Worm (Caenorhabditis elegans) whole organism, L4 larva: Measurements from ENCODE around the gene K10H10.6.
A peak's percentile ranks its signal among the peaks of the same experiment; 100 is the strongest.

Source experiments
- F10B5.3 ChIP-seq: sonication (generic microtip); optimal IDR thresholded peaks from 2 replicates; lab custom pipeline; 2016; ENCODE audit warnings: mild to moderate bottlenecking, missing genetic modification characterization, missing compliant biosample characterization
- Y105C5A.15 ChIP-seq: fragments of 200-800 bp; sonication (Bioruptor generic); IDR thresholded peaks from 2 replicates; pipeline ENCODE4 v1.3.6; 2022; ENCODE audit warnings: missing genetic modification characterization, missing compliant biosample characterization
- Y48G9A.11 ChIP-seq: fragments of 200-800 bp; sonication (Bioruptor generic); IDR thresholded peaks from 2 replicates; pipeline ENCODE4 v1.3.6; 2022; ENCODE audit warnings: missing genetic modification reagents, missing genetic modification characterization, missing compliant biosample characterization
- aha-1 ChIP-seq: fragments of 150-350 bp; peaks from one replicate; lab custom pipeline; 2014; ENCODE audit warnings: missing biosample characterization, missing genetic modification characterization
- arid-1 ChIP-seq: fragments of 200-800 bp; sonication (Bioruptor generic); conservative IDR thresholded peaks from 2 replicates; pipeline ENCODE4 v1.3.6; 2022; ENCODE audit warnings: missing genetic modification reagents, missing genetic modification characterization, missing compliant biosample characterization
- ceh-20 ChIP-seq: fragments of 200-800 bp; sonication (Bioruptor generic); IDR thresholded peaks from 2 replicates; pipeline ENCODE4 v1.3.6; 2022; ENCODE audit warnings: missing genetic modification reagents, missing genetic modification characterization, missing compliant biosample characterization
- ceh-44 ChIP-seq: fragments of 200-800 bp; sonication (Bioruptor generic); IDR thresholded peaks from 2 replicates; pipeline ENCODE4 v1.3.6; 2022; ENCODE audit warnings: missing genetic modification reagents, missing genetic modification characterization, missing compliant biosample characterization
- cey-2 ChIP-seq: sonication (generic microtip); optimal IDR thresholded peaks from 3 replicates; lab custom pipeline; 2017; ENCODE audit warnings: missing genetic modification characterization, mild to moderate bottlenecking, missing compliant biosample characterization, antibody characterized with exemption, borderline replicate concordance; ENCODE audit not compliant: insufficient read depth
- daf-16 ChIP-seq, 3 experiments: sonication (generic microtip); optimal IDR thresholded peaks; 2 replicates each; lab custom pipeline; 2016 to 2017; ENCODE audit warnings: missing genetic modification characterization in 3 of 3, missing genetic modification reagents in 3 of 3, mild to moderate bottlenecking in 2 of 3, missing compliant biosample characterization in 2 of 3, missing biosample characterization in 1 of 3, moderate library complexity in 1 of 3
- dmd-9 ChIP-seq: fragments of 200-800 bp; sonication (Bioruptor generic); IDR thresholded peaks from 2 replicates; pipeline ENCODE4 v1.3.6; 2022; ENCODE audit warnings: missing genetic modification reagents, missing genetic modification characterization, missing compliant biosample characterization
- duxl-1 ChIP-seq: sonication (generic microtip); optimal IDR thresholded peaks from 2 replicates; lab custom pipeline; 2016; ENCODE audit warnings: mild to moderate bottlenecking, missing genetic modification characterization, moderate library complexity, missing compliant biosample characterization; ENCODE audit not compliant: poor library complexity
- dve-1 ChIP-seq: sonication (generic microtip); optimal IDR thresholded peaks from 2 replicates; lab custom pipeline; 2017; ENCODE audit warnings: antibody characterized with exemption, mild to moderate bottlenecking, missing genetic modification characterization, missing compliant biosample characterization; ENCODE audit not compliant: insufficient read depth
- egl-43 ChIP-seq: fragments of 200-800 bp; sonication (Bioruptor generic); IDR thresholded peaks from 2 replicates; pipeline ENCODE4 v1.3.6; 2022; ENCODE audit warnings: missing genetic modification reagents, missing genetic modification characterization, missing compliant biosample characterization
- fos-1 ChIP-seq: fragments of 150-350 bp; optimal IDR thresholded peaks from 2 replicates; lab custom pipeline; 2014; ENCODE audit warnings: missing biosample characterization, missing genetic modification characterization
- hif-1 ChIP-seq, 2 experiments: sonication (generic microtip); optimal IDR thresholded peaks; 2 replicates each; lab custom pipeline; 2016 to 2017; ENCODE audit warnings: missing compliant biosample characterization in 2 of 2, missing genetic modification characterization in 2 of 2, missing genetic modification reagents in 2 of 2, missing genotype in 2 of 2, mild to moderate bottlenecking in 1 of 2
- hlh-11 ChIP-seq: fragments of 200-800 bp; sonication (Bioruptor generic); optimal IDR thresholded peaks from 2 replicates; lab custom pipeline; 2018; ENCODE audit warnings: mild to moderate bottlenecking, missing genetic modification characterization, missing compliant biosample characterization
- hmg-1.1 ChIP-seq: fragments of 200-800 bp; sonication (Bioruptor generic); IDR thresholded peaks from 2 replicates; pipeline ENCODE4 v1.3.6; 2022; ENCODE audit warnings: missing genetic modification reagents, missing genetic modification characterization, missing compliant biosample characterization
- jun-1 ChIP-seq: fragments of 150-350 bp; optimal IDR thresholded peaks from 2 replicates; lab custom pipeline; 2014; ENCODE audit warnings: missing biosample characterization, missing genetic modification reagents, missing genetic modification characterization
- lin-1 ChIP-seq: fragments of 200-800 bp; sonication (Bioruptor generic); IDR thresholded peaks from 2 replicates; pipeline ENCODE4 v1.3.6; 2022; ENCODE audit warnings: missing genetic modification reagents, missing genetic modification characterization, missing compliant biosample characterization
- lin-39 ChIP-seq: fragments of 150-350 bp; optimal IDR thresholded peaks from 2 replicates; lab custom pipeline; 2014; ENCODE audit warnings: missing biosample characterization, missing genetic modification reagents, missing genetic modification characterization
- lir-3 ChIP-seq: sonication (generic microtip); optimal IDR thresholded peaks from 2 replicates; lab custom pipeline; 2016; ENCODE audit warnings: mild to moderate bottlenecking, missing genetic modification characterization, missing compliant biosample characterization
- lsy-2 ChIP-seq, 2 experiments: fragments of 150-350 bp in 1 of 2; sonication (generic microtip) in 1 of 2; optimal IDR thresholded peaks; 2 replicates each; lab custom pipeline; 2014 to 2017; ENCODE audit warnings: missing biosample characterization in 2 of 2, missing genetic modification characterization in 2 of 2
- madf-5 ChIP-seq, 2 experiments: fragments of 200-800 bp; sonication (Bioruptor generic); IDR thresholded peaks; 2 replicates each; pipeline ENCODE4 v1.3.6; 2022; ENCODE audit warnings: missing compliant biosample characterization in 2 of 2, missing genetic modification characterization in 2 of 2
- mdl-1 ChIP-seq, 2 experiments: fragments of 150-350 bp in 1 of 2; sonication (generic microtip) in 1 of 2; optimal IDR thresholded peaks; 2 replicates each; lab custom pipeline; 2014 to 2017; ENCODE audit warnings: missing biosample characterization in 2 of 2, missing genetic modification characterization in 2 of 2
- mdt-29 ChIP-seq: fragments of 200-800 bp; sonication (Bioruptor generic); IDR thresholded peaks from 2 replicates; pipeline ENCODE4 v1.3.6; 2022; ENCODE audit warnings: missing genetic modification reagents, missing genetic modification characterization, missing compliant biosample characterization
- mep-1 ChIP-seq: fragments of 150-350 bp; sonication (generic microtip); optimal IDR thresholded peaks from 3 replicates; lab custom pipeline; 2014; ENCODE audit warnings: missing biosample characterization, missing genetic modification characterization
- mes-2 ChIP-seq: sonication (generic microtip); optimal IDR thresholded peaks from 2 replicates; lab custom pipeline; 2016; ENCODE audit warnings: missing genotype, mild to moderate bottlenecking, missing genetic modification characterization, missing compliant biosample characterization; ENCODE audit not compliant: poor library complexity, severe bottlenecking
- mxl-2 ChIP-seq: fragments of 200-800 bp; sonication (Bioruptor generic); conservative IDR thresholded peaks from 2 replicates; pipeline ENCODE4 v1.3.6; 2022; ENCODE audit warnings: missing genetic modification reagents, missing genetic modification characterization, missing compliant biosample characterization
- mxl-3 ChIP-seq: fragments of 200-800 bp; sonication (Bioruptor generic); optimal IDR thresholded peaks from 2 replicates; lab custom pipeline; 2018; ENCODE audit warnings: mild to moderate bottlenecking, missing genetic modification characterization, missing compliant biosample characterization
- nhr-10 ChIP-seq: fragments of 150-350 bp; optimal IDR thresholded peaks from 2 replicates; lab custom pipeline; 2014; ENCODE audit warnings: missing biosample characterization, missing genetic modification characterization
- nhr-11 ChIP-seq: fragments of 150-350 bp; optimal IDR thresholded peaks from 2 replicates; lab custom pipeline; 2014; ENCODE audit warnings: missing biosample characterization, missing genetic modification characterization
- nhr-111 ChIP-seq: fragments of 200-800 bp; sonication (Bioruptor generic); optimal IDR thresholded peaks from 2 replicates; lab custom pipeline; 2018; ENCODE audit warnings: mild to moderate bottlenecking, missing genetic modification characterization, missing compliant biosample characterization
- nhr-28 ChIP-seq: fragments of 150-350 bp; optimal IDR thresholded peaks from 2 replicates; lab custom pipeline; 2014; ENCODE audit warnings: missing biosample characterization, missing genetic modification characterization
- nhr-42 ChIP-seq: fragments of 200-800 bp; sonication (Bioruptor generic); IDR thresholded peaks from 2 replicates; pipeline ENCODE4 v1.3.6; 2022; ENCODE audit warnings: missing genetic modification characterization, missing compliant biosample characterization
- nhr-77 ChIP-seq: fragments of 150-350 bp; optimal IDR thresholded peaks from 2 replicates; lab custom pipeline; 2014; ENCODE audit warnings: missing biosample characterization, missing genetic modification characterization
- saeg-2 ChIP-seq: fragments of 200-800 bp; sonication (Bioruptor generic); IDR thresholded peaks from 2 replicates; pipeline ENCODE4 v1.3.6; 2022; ENCODE audit warnings: missing genetic modification reagents, missing genetic modification characterization, missing compliant biosample characterization
- set-16 ChIP-seq: fragments of 200-800 bp; sonication (Bioruptor generic); IDR thresholded peaks from 2 replicates; pipeline ENCODE4 v1.3.6; 2022; ENCODE audit warnings: missing genetic modification reagents, missing genetic modification characterization, missing compliant biosample characterization
- snpc-1.2 ChIP-seq: fragments of 200-800 bp; sonication (Bioruptor generic); IDR thresholded peaks from 2 replicates; pipeline ENCODE4 v1.3.6; 2022; ENCODE audit warnings: missing genetic modification reagents, missing genetic modification characterization, missing compliant biosample characterization
- spr-1 ChIP-seq: sonication (generic microtip); optimal IDR thresholded peaks from 2 replicates; lab custom pipeline; 2016; ENCODE audit warnings: mild to moderate bottlenecking, missing genetic modification characterization, missing compliant biosample characterization
- tra-1 ChIP-seq: fragments of 200-800 bp; sonication (Bioruptor generic); IDR thresholded peaks from 2 replicates; pipeline ENCODE4 v1.3.6; 2022; ENCODE audit warnings: missing genetic modification reagents, missing genetic modification characterization, missing compliant biosample characterization
- unc-62 ChIP-seq, 3 experiments: fragments of 150-350 bp in 1 of 3; sonication (generic microtip); optimal IDR thresholded peaks in 2 of 3; peaks in 1 of 3; 1 replicate in 1 of 3; 2 replicates in 2 of 3; lab custom pipeline; 2014 to 2017; ENCODE audit warnings: missing biosample characterization in 3 of 3, missing genetic modification characterization in 3 of 3, missing genetic modification reagents in 3 of 3, missing genotype in 1 of 3
- zag-1 ChIP-seq: fragments of 150-350 bp; optimal IDR thresholded peaks from 2 replicates; lab custom pipeline; 2014; ENCODE audit warnings: missing biosample characterization, missing genetic modification characterization
- zfp-2 ChIP-seq: sonication (generic microtip); optimal IDR thresholded peaks from 2 replicates; lab custom pipeline; 2016; ENCODE audit warnings: mild to moderate bottlenecking, missing genetic modification characterization, missing compliant biosample characterization
- zfp-3 ChIP-seq: fragments of 200-800 bp; sonication (Bioruptor generic); conservative IDR thresholded peaks from 2 replicates; pipeline ENCODE4 v1.3.6; 2022; ENCODE audit warnings: missing genetic modification reagents, missing genetic modification characterization, missing compliant biosample characterization
- zip-11 ChIP-seq: fragments of 200-800 bp; sonication (Bioruptor generic); IDR thresholded peaks from 2 replicates; pipeline ENCODE4 v1.3.6; 2022; ENCODE audit warnings: missing genetic modification characterization, missing compliant biosample characterization
- ztf-7 ChIP-seq: fragments of 150-350 bp; optimal IDR thresholded peaks from 2 replicates; lab custom pipeline; 2014; ENCODE audit warnings: missing biosample characterization, missing genetic modification characterization

Gene K10H10.6

DNA sequence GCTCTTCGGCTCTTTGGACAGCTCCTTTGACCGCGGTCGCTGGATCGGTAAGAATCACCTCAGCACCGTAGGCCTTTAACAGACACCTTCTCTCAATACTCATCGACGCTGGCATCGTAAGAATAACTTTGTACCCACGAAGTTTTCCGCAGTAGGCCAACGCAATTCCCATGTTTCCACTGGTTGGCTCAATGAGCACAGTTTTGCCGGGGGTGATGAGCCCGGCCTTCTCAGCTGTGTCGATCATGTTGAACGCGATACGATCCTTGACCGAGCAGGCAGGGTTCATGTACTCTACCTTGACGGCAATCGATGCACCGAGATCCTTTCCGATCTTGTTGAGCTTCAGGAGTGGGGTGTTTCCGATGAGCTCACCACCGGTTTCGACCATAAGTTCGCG, 9.1 kb upstream of the K10H10.6 start:
- TF ChIP-seq Y105C5A.15 (GFP tag; lab: Robert Waterston, UW), result no peak
- TF ChIP-seq saeg-2 (GFP tag; lab: Robert Waterston, UW), result no peak
- 0 out of 2 replicates have a peak, but pooled peaks have one; percentile 8 for TF ChIP-seq egl-43
- peak; percentile 34; the same call in 1 of the 2 replicates for TF ChIP-seq set-16 (GFP tag; lab: Robert Waterston, UW)
- no peak for TF ChIP-seq hmg-1.1 (GFP tag; lab: Robert Waterston, UW)
- no peak for TF ChIP-seq duxl-1
- peak; percentile 33 for TF ChIP-seq aha-1 (tag; lab: Kevin White, UChicago)
- TF ChIP-seq nhr-11 (tag; lab: Kevin White, UChicago), result no peak
- TF ChIP-seq jun-1 (tag; lab: Kevin White, UChicago), result no peak
- no peak for TF ChIP-seq ceh-44
- TF ChIP-seq zag-1 (tag; lab: Kevin White, UChicago), result no peak

DNA sequence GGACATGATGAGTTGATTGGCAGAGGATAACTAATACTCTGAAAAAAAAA, 8.9 kb upstream of the K10H10.6 start, which contains the start of gene cysl-2:
Gene cysl-2, minus strand, starts transcription at position 38 of the 50 bp plus-strand sequence.
- TF ChIP-seq ceh-20 (GFP tag; lab: Robert Waterston, UW) (no peak), zfp-3 (GFP tag; lab: Robert Waterston, UW) (peak; percentile 9; the same call in 1 of the 2 replicates)

DNA sequence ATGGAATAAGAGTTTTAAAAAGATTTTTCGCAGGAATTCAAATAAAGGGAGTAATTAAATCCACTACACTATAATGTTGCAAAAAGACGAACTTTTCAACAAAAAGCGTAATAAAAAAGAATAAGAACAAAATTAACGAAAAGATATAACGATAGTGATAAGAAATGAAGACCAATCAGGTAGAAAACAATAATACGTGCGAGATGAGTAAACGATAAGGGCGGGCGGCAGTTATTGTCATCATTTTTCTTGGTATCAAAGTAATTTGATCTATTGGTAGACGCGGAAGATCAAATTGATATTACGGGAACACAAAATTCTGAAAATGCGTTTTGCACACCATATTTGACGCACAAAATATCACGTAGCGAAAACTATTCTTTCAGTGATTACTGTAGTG, 8.6 kb upstream of the K10H10.6 start:
- TF ChIP-seq nhr-11 (tag; lab: Kevin White, UChicago) (no peak), nhr-28 (tag; lab: Kevin White, UChicago) (peak; percentile 61), Y48G9A.11 (GFP tag; lab: Robert Waterston, UW) (no peak), hlh-11 (peak; percentile 17), nhr-77 (peak; percentile 32), dve-1 (tag; lab: Kevin White, UChicago) (peak; percentile 64), madf-5 (GFP tag; IDR thresholded peaks at IDR 0.05; lab: Robert Waterston, UW) (no peak), hif-1 (tag; optimal IDR thresholded peaks at IDR 0.05; lab: Kevin White, UChicago) (peak in 1 of 2 experiments; percentile 82), daf-16 (GFP tag; optimal IDR thresholded peaks at IDR 0.05; lab: Kevin White, UChicago) (no peak), daf-16 (tag; optimal IDR thresholded peaks at IDR 0.05; lab: Kevin White, UChicago) (peak; percentile 63)

DNA sequence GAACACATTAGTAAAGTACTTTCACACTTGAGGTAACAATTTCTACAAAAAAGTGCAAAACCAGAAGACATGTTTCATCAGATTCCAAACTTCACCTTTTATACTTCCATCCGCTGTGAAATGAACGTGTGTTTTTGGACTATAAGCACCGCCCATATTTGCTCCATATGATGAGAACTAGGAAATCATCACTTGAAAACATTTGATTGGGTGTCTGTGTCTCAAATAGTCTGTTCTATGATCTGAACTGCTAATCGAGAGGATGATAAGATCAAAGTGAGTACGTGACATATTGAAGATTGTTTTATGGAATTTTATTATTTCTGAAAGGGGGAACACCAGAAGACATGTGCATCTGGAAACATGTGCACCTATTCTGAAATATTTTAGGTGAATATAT, 7.8 kb upstream of the K10H10.6 start:
- TF ChIP-seq mes-2 (tag; lab: Kevin White, UChicago) (no peak), dmd-9 (GFP tag; lab: Robert Waterston, UW) (no peak), snpc-1.2 (GFP tag; lab: Robert Waterston, UW) (no peak), unc-62 (GFP tag; optimal IDR thresholded peaks at IDR 0.05 in 1 of 2; lab: Kevin White, UChicago) (no peak), unc-62 (tag; optimal IDR thresholded peaks at IDR 0.05; lab: Kevin White, UChicago) (no peak), hmg-1.1 (GFP tag; lab: Robert Waterston, UW) (no peak), lin-1 (no peak), nhr-111 (GFP tag; lab: Kevin White, UChicago) (no peak), fos-1 (tag; lab: Kevin White, UChicago) (no peak), cey-2 (tag; lab: Kevin White, UChicago) (no peak), mep-1 (tag; lab: Kevin White, UChicago) (peak; percentile 38), zip-11 (GFP tag; lab: Robert Waterston, UW) (no peak), ceh-20 (GFP tag; lab: Robert Waterston, UW) (no peak), lin-39 (tag; lab: Kevin White, UChicago) (no peak), mdt-29 (no peak), mxl-3 (GFP tag; lab: Kevin White, UChicago) (peak; percentile 40), lsy-2 (tag; optimal IDR thresholded peaks at IDR 0.05; lab: Kevin White, UChicago) (peak in 1 of 2 experiments; percentile 13), nhr-10 (tag; lab: Kevin White, UChicago) (no peak), dve-1 (tag; lab: Kevin White, UChicago) (peak; percentile 73), mdl-1 (tag; optimal IDR thresholded peaks at IDR 0.05; lab: Kevin White, UChicago) (peak in 1 of 2 experiments; percentile 48), zfp-2 (tag; lab: Kevin White, UChicago) (no peak), lir-3 (tag; lab: Kevin White, UChicago) (no peak), F10B5.3 (tag; lab: Kevin White, UChicago) (no peak), spr-1 (tag; lab: Kevin White, UChicago) (no peak), mxl-2 (GFP tag; lab: Robert Waterston, UW) (no peak), nhr-42 (no peak), arid-1 (GFP tag; lab: Robert Waterston, UW) (no peak), tra-1 (GFP tag; lab: Robert Waterston, UW) (no peak), ztf-7 (tag; lab: Kevin White, UChicago) (no peak)
